Worm (Caenorhabditis elegans): Measurements from ENCODE around the gene srbc-2.

ce11 chrV:3391005-3391404 is 14.1 kb upstream of the srbc-2 start:
- TF ChIP-seq flt-1 (GFP tag; IDR thresholded peaks at IDR 0.05) = no peak
- TF ChIP-seq hnd-1 (tag; optimal IDR thresholded peaks at IDR 0.05) = no peak
- TF ChIP-seq tra-4 (tag; optimal IDR thresholded peaks at IDR 0.05) = no peak
- no peak for TF ChIP-seq ceh-13 (GFP tag; optimal IDR thresholded peaks at IDR 0.05)
- no peak for TF ChIP-seq B0310.2 (tag; optimal IDR thresholded peaks at IDR 0.05)
